Worm (Caenorhabditis elegans) whole organism, L3 larva: Measurements from ENCODE around the gene clec-143.
"Not testable (repeated sequence)": the region's sequence is repeated elsewhere in the genome, so short reads cannot be mapped to it uniquely, and the experiment has no call there.

Experiments
- R02D3.7 ChIP-seq: fragments of 150-350 bp; optimal IDR thresholded peaks from 2 replicates; lab custom pipeline; 2014; ENCODE audit warnings: missing biosample characterization, missing genetic modification characterization
- aly-2 ChIP-seq: fragments of 150-350 bp; optimal IDR thresholded peaks from 2 replicates; lab custom pipeline; 2014; ENCODE audit warnings: missing biosample characterization, missing genetic modification characterization
- ceh-16 ChIP-seq: sonication (generic microtip); optimal IDR thresholded peaks from 2 replicates; lab custom pipeline; 2017; ENCODE audit warnings: missing biosample characterization, missing genetic modification characterization
- ceh-9 ChIP-seq: sonication (generic microtip); optimal IDR thresholded peaks from 2 replicates; lab custom pipeline; 2018; ENCODE audit warnings: missing biosample characterization, missing genetic modification characterization
- daf-12 ChIP-seq: fragments of 150-350 bp; optimal IDR thresholded peaks from 2 replicates; lab custom pipeline; 2014; ENCODE audit warnings: missing biosample characterization, missing genetic modification reagents, missing genetic modification characterization
- elt-1 ChIP-seq: fragments of 150-350 bp; optimal IDR thresholded peaks from 2 replicates; lab custom pipeline; 2014; ENCODE audit warnings: missing biosample characterization, missing genetic modification characterization
- elt-2 ChIP-seq: sonication (generic microtip); optimal IDR thresholded peaks from 2 replicates; lab custom pipeline; 2016; ENCODE audit warnings: missing genetic modification reagents, mild to moderate bottlenecking, missing genetic modification characterization, missing compliant biosample characterization
- fkh-10 ChIP-seq: sonication (generic microtip); optimal IDR thresholded peaks from 2 replicates; lab custom pipeline; 2017; ENCODE audit warnings: missing biosample characterization, missing genetic modification reagents, missing genetic modification characterization
- fkh-2 ChIP-seq: fragments of 150-350 bp; optimal IDR thresholded peaks from 2 replicates; lab custom pipeline; 2014; ENCODE audit warnings: missing biosample characterization, missing genetic modification reagents, missing genetic modification characterization
- jun-1 ChIP-seq: fragments of 150-350 bp; optimal IDR thresholded peaks from 2 replicates; lab custom pipeline; 2014; ENCODE audit warnings: missing biosample characterization, missing genetic modification reagents, missing genetic modification characterization
- lin-15B ChIP-seq: fragments of 150-350 bp; optimal IDR thresholded peaks from 2 replicates; lab custom pipeline; 2014; ENCODE audit warnings: missing biosample characterization, missing genetic modification characterization
- lin-39 ChIP-seq: fragments of 150-350 bp; optimal IDR thresholded peaks from 2 replicates; lab custom pipeline; 2018; ENCODE audit warnings: missing biosample characterization, missing genetic modification reagents, missing genetic modification characterization
- lsy-12 ChIP-seq: sonication (generic microtip); optimal IDR thresholded peaks from 2 replicates; lab custom pipeline; 2016; ENCODE audit warnings: mild to moderate bottlenecking, missing genetic modification characterization, missing compliant biosample characterization
- nfya-1 ChIP-seq: sonication (generic microtip); optimal IDR thresholded peaks from 2 replicates; lab custom pipeline; 2017; ENCODE audit warnings: missing genetic modification characterization, mild to moderate bottlenecking, missing compliant biosample characterization, antibody characterized with exemption, moderate library complexity; ENCODE audit not compliant: insufficient read depth
- nhr-11 ChIP-seq: fragments of 150-350 bp; optimal IDR thresholded peaks from 2 replicates; lab custom pipeline; 2014; ENCODE audit warnings: missing biosample characterization, missing genetic modification characterization
- nhr-12 ChIP-seq: fragments of 150-350 bp; optimal IDR thresholded peaks from 2 replicates; lab custom pipeline; 2014; ENCODE audit warnings: missing biosample characterization, missing genetic modification characterization
- nhr-23 ChIP-seq: fragments of 150-350 bp; optimal IDR thresholded peaks from 2 replicates; lab custom pipeline; 2014; ENCODE audit warnings: missing biosample characterization, missing genetic modification reagents, missing genetic modification characterization
- nhr-237 ChIP-seq: fragments of 150-350 bp; optimal IDR thresholded peaks from 2 replicates; lab custom pipeline; 2014; ENCODE audit warnings: missing biosample characterization, missing genetic modification characterization
- nhr-25 ChIP-seq: sonication (generic microtip); optimal IDR thresholded peaks from 2 replicates; lab custom pipeline; 2017; ENCODE audit warnings: missing biosample characterization, missing genetic modification characterization
- nhr-43 ChIP-seq: sonication (generic microtip); optimal IDR thresholded peaks from 2 replicates; lab custom pipeline; 2016; ENCODE audit warnings: mild to moderate bottlenecking, missing genetic modification characterization, missing compliant biosample characterization; ENCODE audit not compliant: poor library complexity, severe bottlenecking
- nhr-67 ChIP-seq: fragments of 150-350 bp; optimal IDR thresholded peaks from 2 replicates; lab custom pipeline; 2014; ENCODE audit warnings: missing biosample characterization, missing genetic modification characterization
- nhr-76 ChIP-seq: fragments of 150-350 bp; sonication (generic microtip); optimal IDR thresholded peaks from 5 replicates; lab custom pipeline; 2014; ENCODE audit warnings: missing biosample characterization, missing genetic modification characterization
- nhr-77 ChIP-seq: fragments of 150-350 bp; optimal IDR thresholded peaks from 2 replicates; lab custom pipeline; 2014; ENCODE audit warnings: missing biosample characterization, missing genetic modification characterization
- pha-4 ChIP-seq: fragments of 150-350 bp; optimal IDR thresholded peaks from 2 replicates; lab custom pipeline; 2014; ENCODE audit warnings: missing biosample characterization, missing genetic modification reagents, missing genetic modification characterization
- pqm-1 ChIP-seq: fragments of 150-350 bp; optimal IDR thresholded peaks from 2 replicates; lab custom pipeline; 2017; ENCODE audit warnings: missing biosample characterization, missing genetic modification characterization, inconsistent platforms
- snpc-4 ChIP-seq: fragments of 150-350 bp; optimal IDR thresholded peaks from 2 replicates; lab custom pipeline; 2014; ENCODE audit warnings: missing biosample characterization, missing genetic modification characterization
- tbx-2 ChIP-seq: sonication (generic microtip); optimal IDR thresholded peaks from 2 replicates; lab custom pipeline; 2016; ENCODE audit warnings: mild to moderate bottlenecking, missing genetic modification characterization, missing compliant biosample characterization
- unc-39 ChIP-seq: sonication (generic microtip); optimal IDR thresholded peaks from 4 replicates; lab custom pipeline; 2017; ENCODE audit warnings: missing biosample characterization, missing genetic modification characterization
- ztf-4 ChIP-seq: fragments of 150-350 bp; optimal IDR thresholded peaks from 2 replicates; lab custom pipeline; 2014; ENCODE audit warnings: missing biosample characterization, missing genetic modification characterization

Gene clec-143

ce11 chrII:10495912-10496311 is 25.8 kb upstream of the clec-143 start, which contains the start of gene ZK666.12:
TSS of gene ZK666.12 (plus strand) at chrII:10496212.
- TF ChIP-seq snpc-4 (tag; lab: Kevin White, UChicago) = no peak
- TF ChIP-seq ceh-9 (tag; lab: Kevin White, UChicago) = no peak
- no peak for TF ChIP-seq nhr-67 (tag; lab: Kevin White, UChicago)
- TF ChIP-seq nhr-12 (tag; lab: Kevin White, UChicago) = no peak
- no peak for TF ChIP-seq fkh-10 (GFP tag; lab: Kevin White, UChicago)
- TF ChIP-seq elt-1 (tag; lab: Kevin White, UChicago) = no peak
- TF ChIP-seq ceh-16 (tag; lab: Kevin White, UChicago) = no peak
- TF ChIP-seq lsy-12 (tag; lab: Kevin White, UChicago) = no peak
- TF ChIP-seq nhr-11 = no peak
- no peak for TF ChIP-seq daf-12
- TF ChIP-seq, all 47 proteins: peak for 0

- no peak for TF ChIP-seq fkh-10 (GFP tag; lab: Kevin White, UChicago)
- no peak for TF ChIP-seq lin-39 (tag; lab: Kevin White, UChicago)
- TF ChIP-seq fkh-2 (tag; lab: Kevin White, UChicago) = no peak
- no peak for TF ChIP-seq nhr-76 (tag; lab: Kevin White, UChicago)
- no peak for TF ChIP-seq snpc-4 (tag; lab: Kevin White, UChicago)
- TF ChIP-seq, all 47 proteins: peak for 0
These were observed 24.4 kb upstream of the clec-143 start, which contains the start of gene ZK666.14 for ce11 chrII:10494467-10494866. TSS of gene ZK666.14 (plus strand) at chrII:10494767.

DNA sequence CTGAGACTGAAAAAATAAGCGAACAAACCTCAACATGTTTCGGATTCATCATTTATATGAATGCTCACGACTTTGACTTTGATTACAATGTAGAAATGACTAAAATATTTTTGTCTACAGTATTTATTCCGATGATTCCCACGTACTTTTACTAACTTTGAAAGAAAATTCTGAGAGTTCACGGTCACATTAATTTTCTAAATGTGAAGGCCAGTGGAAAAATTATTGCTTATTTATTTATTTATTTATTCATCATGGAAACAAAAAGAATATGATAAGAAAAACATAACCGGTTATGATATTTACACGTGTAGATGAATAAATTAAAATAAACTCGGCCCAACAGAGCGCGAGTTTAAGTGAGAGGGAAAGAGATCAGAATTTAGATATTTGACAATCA is 22.9 kb upstream of the clec-143 start, which contains the start of gene ZK666.8:
Gene ZK666.8, minus strand, starts transcription at position 101 of the 400 bp plus-strand sequence.
- TF ChIP-seq snpc-4 (tag; lab: Kevin White, UChicago); nhr-11; pha-4 (tag; lab: Kevin White, UChicago): not testable (repeated sequence)

DNA sequence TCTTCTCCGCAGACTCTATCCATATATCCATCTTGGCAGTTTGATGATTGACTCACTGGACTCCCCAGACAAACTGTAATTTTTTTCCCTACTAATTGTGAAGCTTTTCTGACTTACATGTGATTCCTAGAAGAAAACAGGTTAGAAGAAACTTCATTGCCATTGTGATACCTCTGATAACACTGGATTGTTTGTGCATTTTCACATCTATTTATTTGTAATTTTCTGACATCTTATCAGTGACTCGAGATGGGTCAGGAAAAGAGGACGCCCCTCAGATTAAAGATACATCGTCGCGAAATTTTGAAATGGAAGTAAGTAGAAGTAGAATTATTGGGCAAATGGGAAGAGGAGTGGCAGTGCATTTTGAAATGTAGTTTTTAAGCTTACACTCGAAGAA is 20.2 kb upstream of the clec-143 start, which contains the start of gene clec-61:
Gene clec-61, minus strand, starts transcription at position 209 of the 400 bp plus-strand sequence.
- TF ChIP-seq ceh-16 (tag; lab: Kevin White, UChicago) (no peak), nhr-25 (tag; lab: Kevin White, UChicago) (no peak), nhr-11 (no peak), nhr-23 (tag; lab: Kevin White, UChicago) (no peak), aly-2 (no peak), tbx-2 (no peak), nhr-76 (tag; lab: Kevin White, UChicago) (no peak), nfya-1 (tag; lab: Kevin White, UChicago) (no peak), ceh-9 (tag; lab: Kevin White, UChicago) (no peak), ztf-4 (tag; lab: Kevin White, UChicago) (no peak)

ce11 chrII:10486738-10487137 is 16.6 kb upstream of the clec-143 start, which contains the start of gene ZK666.15:
TSS of gene ZK666.15 (plus strand) at chrII:10487038.
- no peak for TF ChIP-seq nfya-1 (tag; lab: Kevin White, UChicago)
- no peak for TF ChIP-seq nhr-77 (tag; lab: Kevin White, UChicago)
- TF ChIP-seq fkh-2 (tag; lab: Kevin White, UChicago) = no peak
- TF ChIP-seq unc-39 (tag; lab: Kevin White, UChicago) = no peak
- no peak for TF ChIP-seq nhr-43
- TF ChIP-seq aly-2 = no peak
- no peak for TF ChIP-seq nhr-67 (tag; lab: Kevin White, UChicago)
- no peak for TF ChIP-seq R02D3.7
- TF ChIP-seq snpc-4 (tag; lab: Kevin White, UChicago) = no peak
- TF ChIP-seq nhr-23 (tag; lab: Kevin White, UChicago) = no peak
- no peak for TF ChIP-seq nhr-237 (tag; lab: Kevin White, UChicago)

- TF ChIP-seq elt-2 (tag; lab: Kevin White, UChicago) (peak; percentile 84), nhr-237 (tag; lab: Kevin White, UChicago) (no peak), jun-1 (peak; percentile 70), pqm-1 (peak; percentile 87)
These were observed 15.5 kb upstream of the clec-143 start for ce11 chrII:10485640-10486039.

DNA sequence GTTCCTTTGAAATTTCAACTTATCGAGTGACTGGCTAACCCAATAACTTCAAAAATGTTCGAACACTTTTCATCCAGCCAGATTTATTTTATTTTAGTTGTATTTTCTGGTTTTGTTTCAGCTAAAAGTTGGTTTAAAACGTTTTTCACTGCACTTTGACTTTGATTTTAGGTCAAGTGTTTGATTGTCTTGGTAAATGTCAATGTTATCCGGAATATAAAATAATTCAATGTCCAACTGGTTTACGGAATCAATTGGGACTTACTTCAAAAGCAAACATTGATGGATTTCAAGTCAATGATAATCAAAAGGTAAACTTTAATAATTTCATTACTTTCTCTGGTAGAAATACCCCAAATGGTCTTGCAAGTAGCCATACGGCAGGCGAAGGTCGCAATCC is 13.8 kb upstream of the clec-143 start:
- no peak for TF ChIP-seq lin-15B (tag; lab: Kevin White, UChicago)
